Worm (Caenorhabditis elegans) whole organism, midembryonic: ENCODE measurements around the gene Y55F3BR.10.
A peak's percentile ranks its signal among the peaks of the same experiment; 100 is the strongest.

Source experiments
- flt-1 ChIP-seq: fragments of 200-800 bp; sonication (Bioruptor generic); IDR thresholded peaks from 2 replicates; pipeline ENCODE4 v1.3.6; 2022; ENCODE audit warnings: missing genetic modification characterization, missing compliant biosample characterization
- med-1 ChIP-seq: sonication (generic microtip); optimal IDR thresholded peaks from 2 replicates; lab custom pipeline; 2017; ENCODE audit warnings: missing genetic modification characterization, mild to moderate bottlenecking, missing compliant biosample characterization, antibody characterized with exemption, missing genetic modification reagents; ENCODE audit not compliant: insufficient read depth
- ref-1 ChIP-seq: fragments of 200-800 bp; sonication (Bioruptor generic); conservative IDR thresholded peaks from 2 replicates; pipeline ENCODE4 v1.3.6; 2022; ENCODE audit warnings: missing genetic modification reagents, missing genetic modification characterization, missing compliant biosample characterization
- ztf-23 ChIP-seq: fragments of 200-800 bp; sonication (Bioruptor generic); IDR thresholded peaks from 2 replicates; pipeline ENCODE4 v1.3.6; 2022; ENCODE audit warnings: missing genetic modification reagents, missing genetic modification characterization, missing compliant biosample characterization
- ztf-29 ChIP-seq: fragments of 200-800 bp; sonication (Bioruptor generic); IDR thresholded peaks from 2 replicates; pipeline ENCODE4 v1.3.6; 2022; ENCODE audit warnings: missing genetic modification reagents, missing genetic modification characterization, missing compliant biosample characterization

- TF ChIP-seq med-1 (no peak), ztf-23 (GFP tag; lab: Robert Waterston, UW) (no peak), flt-1 (no peak), ref-1 (no peak), ztf-29 (GFP tag; lab: Robert Waterston, UW) (peak; percentile 54; the same call in 1 of the 2 replicates)
Observed at ce11 chrIV:828427-828826, 3.8 kb upstream of the Y55F3BR.10 start.
